Fruit fly (Drosophila melanogaster) whole organism, embryonic: Measurements from ENCODE around the gene PXo.
A peak's percentile ranks its signal among the peaks of the same experiment; 100 is the strongest.

ENCODE experiments used
- Antp ChIP-seq: fragments of 200-800 bp; sonication (Bioruptor generic); optimal IDR thresholded peaks from 3 replicates; lab custom pipeline; 2016; ENCODE audit warnings: missing biosample characterization, missing genetic modification characterization
- Asciz ChIP-seq: fragments of 200-800 bp; sonication (Bioruptor generic); optimal IDR thresholded peaks from 2 replicates; lab custom pipeline; 2017; ENCODE audit warnings: missing biosample characterization, mild to moderate bottlenecking, missing genetic modification characterization, missing genetic modification reagents
- Bgb ChIP-seq: fragments of 200-800 bp; sonication (Bioruptor generic); IDR thresholded peaks from 2 replicates; pipeline ENCODE4 v1.3.6; 2022; ENCODE audit warnings: missing biosample characterization, missing genetic modification characterization; ENCODE audit not compliant: partially characterized antibody
- CG11504 ChIP-seq: fragments of 200-800 bp; sonication (Bioruptor generic); optimal IDR thresholded peaks from 3 replicates; lab custom pipeline; 2019; ENCODE audit warnings: missing biosample characterization, mild to moderate bottlenecking, missing genetic modification characterization, moderate library complexity
- CG14014 ChIP-seq: fragments of 200-800 bp; sonication (Bioruptor generic); IDR thresholded peaks from 2 replicates; pipeline ENCODE4 v1.3.6; 2022; ENCODE audit warnings: missing biosample characterization, missing genetic modification characterization
- CG14050 ChIP-seq: fragments of 200-800 bp; sonication (Bioruptor generic); IDR thresholded peaks from 3 replicates; pipeline ENCODE4 v1.3.6; 2022; ENCODE audit warnings: missing biosample characterization, missing genetic modification characterization
- CG17328 ChIP-seq: fragments of 200-800 bp; sonication (Bioruptor generic); IDR thresholded peaks from 2 replicates; pipeline ENCODE4 v1.3.6; 2022; ENCODE audit warnings: missing biosample characterization, missing genetic modification characterization
- CG2129 ChIP-seq: fragments of 200-800 bp; sonication (Bioruptor generic); IDR thresholded peaks from 2 replicates; pipeline ENCODE4 v1.3.6; 2022; ENCODE audit warnings: missing biosample characterization, missing genetic modification characterization; ENCODE audit not compliant: partially characterized antibody
- CG31365 ChIP-seq: fragments of 200-800 bp; sonication (Bioruptor generic); optimal IDR thresholded peaks from 2 replicates; lab custom pipeline; 2018; ENCODE audit warnings: missing biosample characterization, mild to moderate bottlenecking, missing genetic modification characterization
- CG33557 ChIP-seq: fragments of 200-800 bp; sonication (Bioruptor generic); optimal IDR thresholded peaks from 2 replicates; lab custom pipeline; 2019; ENCODE audit warnings: missing biosample characterization, mild to moderate bottlenecking, missing genetic modification characterization, moderate library complexity
- CG42726 ChIP-seq: fragments of 200-800 bp; sonication (Bioruptor generic); IDR thresholded peaks from 2 replicates; pipeline ENCODE4 v1.3.6; 2022; ENCODE audit warnings: missing biosample characterization, missing genetic modification characterization; ENCODE audit not compliant: partially characterized antibody
- CG4360 ChIP-seq: fragments of 200-800 bp; sonication (Bioruptor generic); IDR thresholded peaks from 2 replicates; pipeline ENCODE4 v1.3.6; 2022; ENCODE audit warnings: missing biosample characterization, missing genetic modification characterization
- CG4730 ChIP-seq: fragments of 200-800 bp; sonication (Bioruptor generic); IDR thresholded peaks from 2 replicates; pipeline ENCODE4 v1.3.6; 2022; ENCODE audit warnings: missing biosample characterization, missing genetic modification characterization
- CG5180 ChIP-seq: fragments of 200-800 bp; sonication (Bioruptor generic); optimal IDR thresholded peaks from 3 replicates; lab custom pipeline; 2017; ENCODE audit warnings: missing biosample characterization, missing genetic modification characterization, mild to moderate bottlenecking, moderate library complexity, missing genetic modification reagents
- CG6272 ChIP-seq: fragments of 200-800 bp; sonication (Bioruptor generic); IDR thresholded peaks from 2 replicates; pipeline ENCODE4 v1.3.6; 2022; ENCODE audit warnings: missing biosample characterization, missing genetic modification characterization
- Dbx ChIP-seq: fragments of 200-800 bp; sonication (Bioruptor generic); IDR thresholded peaks from 3 replicates; pipeline ENCODE4 v1.3.6; 2022; ENCODE audit warnings: missing biosample characterization, missing genetic modification characterization
- Deaf1 ChIP-seq: fragments of 200-800 bp; optimal IDR thresholded peaks from 3 replicates; lab custom pipeline; 2019; ENCODE audit warnings: missing biosample characterization, mild to moderate bottlenecking, missing genetic modification characterization, moderate library complexity
- Drgx ChIP-seq: fragments of 200-800 bp; sonication (Bioruptor generic); IDR thresholded peaks from 2 replicates; pipeline ENCODE4 v1.3.6; 2022; ENCODE audit warnings: missing biosample characterization, missing genetic modification characterization
- E2f2 ChIP-seq: fragments of 200-800 bp; sonication (Bioruptor generic); IDR thresholded peaks from 2 replicates; pipeline ENCODE4 v1.3.6; 2022; ENCODE audit warnings: missing biosample characterization, missing genetic modification characterization
- Eip74EF ChIP-seq, 2 experiments: fragments of 200-800 bp in 1 of 2; fragments of >200 bp in 1 of 2; sonication (Bioruptor generic) in 1 of 2; optimal IDR thresholded peaks; 2 replicates each; lab custom pipeline; 2017 to 2019; ENCODE audit warnings: missing biosample characterization in 2 of 2, missing genetic modification characterization in 2 of 2, mild to moderate bottlenecking in 1 of 2, moderate library complexity in 1 of 2
- Ets97D ChIP-seq: fragments of 200-800 bp; sonication (Bioruptor generic); optimal IDR thresholded peaks from 3 replicates; lab custom pipeline; 2016; ENCODE audit warnings: missing biosample characterization, missing genetic modification characterization
- HLH54F ChIP-seq: fragments of 200-800 bp; sonication (Bioruptor generic); optimal IDR thresholded peaks from 3 replicates; lab custom pipeline; 2016; ENCODE audit warnings: missing biosample characterization, missing genetic modification characterization
- HLHmδ ChIP-seq: fragments of 200-800 bp; sonication (Bioruptor generic); optimal IDR thresholded peaks from 2 replicates; lab custom pipeline; 2018; ENCODE audit warnings: missing biosample characterization, mild to moderate bottlenecking, missing genetic modification characterization, moderate library complexity
- HmgD ChIP-seq: fragments of 200-800 bp; sonication (Bioruptor generic); optimal IDR thresholded peaks from 3 replicates; lab custom pipeline; 2016; ENCODE audit warnings: missing biosample characterization, missing genetic modification characterization
- Max ChIP-seq: fragments of 200-800 bp; sonication (Bioruptor generic); optimal IDR thresholded peaks from 2 replicates; lab custom pipeline; 2016; ENCODE audit warnings: missing biosample characterization, mild to moderate bottlenecking, missing genetic modification characterization
- Scr ChIP-seq: fragments of 200-800 bp; sonication (Bioruptor generic); IDR thresholded peaks from 2 replicates; pipeline ENCODE4 v1.3.6; 2022; ENCODE audit warnings: missing biosample characterization, missing genetic modification characterization; ENCODE audit not compliant: partially characterized antibody
- Sry-β ChIP-seq: fragments of 200-800 bp; sonication (Bioruptor generic); optimal IDR thresholded peaks from 2 replicates; lab custom pipeline; 2018; ENCODE audit warnings: missing biosample characterization, mild to moderate bottlenecking, missing genetic modification characterization, moderate library complexity
- aop ChIP-seq: fragments of 200-800 bp; sonication (Bioruptor generic); IDR thresholded peaks from 2 replicates; pipeline ENCODE4 v1.3.6; 2022; ENCODE audit warnings: missing biosample characterization, missing genetic modification characterization
- cg ChIP-seq: fragments of 200-800 bp; sonication (Bioruptor generic); optimal IDR thresholded peaks from 3 replicates; lab custom pipeline; 2019; ENCODE audit warnings: missing biosample characterization, mild to moderate bottlenecking, missing genetic modification characterization, moderate library complexity
- crol ChIP-seq: fragments of 200-800 bp; sonication (Bioruptor generic); IDR thresholded peaks from 2 replicates; pipeline ENCODE4 v1.3.6; 2022; ENCODE audit warnings: missing biosample characterization, missing genetic modification characterization
- dati ChIP-seq: fragments of 200-800 bp; sonication (Bioruptor generic); IDR thresholded peaks from 2 replicates; pipeline ENCODE4 v1.3.6; 2022; ENCODE audit warnings: missing biosample characterization, missing genetic modification characterization
- dm ChIP-seq: fragments of 200-800 bp; sonication (Bioruptor generic); optimal IDR thresholded peaks from 3 replicates; lab custom pipeline; 2016; ENCODE audit warnings: missing biosample characterization, missing genetic modification characterization
- dmrt99B ChIP-seq: fragments of 200-800 bp; sonication (Bioruptor generic); optimal IDR thresholded peaks from 2 replicates; lab custom pipeline; 2018; ENCODE audit warnings: missing biosample characterization, mild to moderate bottlenecking, missing genetic modification characterization, moderate library complexity
- eyg ChIP-seq: fragments of 200-800 bp; sonication (Bioruptor generic); optimal IDR thresholded peaks from 3 replicates; lab custom pipeline; 2016; ENCODE audit warnings: missing biosample characterization, missing genetic modification characterization
- fd3F ChIP-seq: fragments of 200-800 bp; sonication (Bioruptor generic); optimal IDR thresholded peaks from 2 replicates; lab custom pipeline; 2018; ENCODE audit warnings: missing biosample characterization, mild to moderate bottlenecking, missing genetic modification characterization, moderate library complexity
- fd96Cb ChIP-seq: fragments of 200-800 bp; sonication (Bioruptor generic); optimal IDR thresholded peaks from 2 replicates; lab custom pipeline; 2018; ENCODE audit warnings: missing biosample characterization, mild to moderate bottlenecking, missing genetic modification characterization, moderate library complexity
- ftz-f1 ChIP-seq: fragments of 200-800 bp; sonication (Bioruptor generic); optimal IDR thresholded peaks from 2 replicates; lab custom pipeline; 2016; ENCODE audit warnings: missing biosample characterization, missing genetic modification characterization
- gfzf ChIP-seq: fragments of 200-800 bp; sonication (Bioruptor generic); optimal IDR thresholded peaks from 2 replicates; lab custom pipeline; 2016; ENCODE audit warnings: missing biosample characterization, mild to moderate bottlenecking, missing genetic modification characterization, moderate library complexity
- grau ChIP-seq: fragments of 200-800 bp; optimal IDR thresholded peaks from 3 replicates; lab custom pipeline; 2019; ENCODE audit warnings: missing biosample characterization, mild to moderate bottlenecking, missing genetic modification characterization, moderate library complexity
- her ChIP-seq: fragments of 200-800 bp; sonication (Bioruptor generic); optimal IDR thresholded peaks from 2 replicates; lab custom pipeline; 2016; ENCODE audit warnings: missing biosample characterization, missing genetic modification characterization
- hth ChIP-seq: fragments of >200 bp; optimal IDR thresholded peaks from 2 replicates; lab custom pipeline; 2017; ENCODE audit warnings: inconsistent platforms
- inv ChIP-seq: fragments of 200-800 bp; sonication (Bioruptor generic); IDR thresholded peaks from 2 replicates; pipeline ENCODE4 v1.3.6; 2022; ENCODE audit warnings: missing biosample characterization, missing genetic modification characterization; ENCODE audit not compliant: partially characterized antibody
- onecut ChIP-seq: fragments of 200-800 bp; sonication (Bioruptor generic); IDR thresholded peaks from 2 replicates; pipeline ENCODE4 v1.3.6; 2022; ENCODE audit warnings: missing biosample characterization, missing genetic modification characterization
- pb ChIP-seq: fragments of 200-800 bp; sonication (Bioruptor generic); optimal IDR thresholded peaks from 3 replicates; lab custom pipeline; 2016; ENCODE audit warnings: missing biosample characterization, missing genetic modification characterization
- ranshi ChIP-seq: fragments of 200-800 bp; sonication (Bioruptor generic); IDR thresholded peaks from 2 replicates; pipeline ENCODE4 v1.3.6; 2022; ENCODE audit warnings: missing biosample characterization, missing genetic modification characterization
- slou ChIP-seq: fragments of 200-800 bp; sonication (Bioruptor generic); optimal IDR thresholded peaks from 3 replicates; lab custom pipeline; 2016; ENCODE audit warnings: missing biosample characterization, missing genetic modification characterization
- stc ChIP-seq: fragments of 200-800 bp; sonication (Bioruptor generic); IDR thresholded peaks from 2 replicates; pipeline ENCODE4 v1.3.6; 2022; ENCODE audit warnings: missing biosample characterization, missing genetic modification characterization
- tna ChIP-seq: fragments of 200-800 bp; sonication (Bioruptor generic); IDR thresholded peaks from 2 replicates; pipeline ENCODE4 v1.3.6; 2022; ENCODE audit warnings: missing biosample characterization, missing genetic modification characterization; ENCODE audit not compliant: partially characterized antibody
- vnd ChIP-seq: fragments of 200-800 bp; sonication (Bioruptor generic); IDR thresholded peaks from 3 replicates; pipeline ENCODE4 v1.3.6; 2022; ENCODE audit warnings: missing biosample characterization, missing genetic modification characterization; ENCODE audit not compliant: partially characterized antibody
- zfh2 ChIP-seq: fragments of 200-800 bp; sonication (Bioruptor generic); optimal IDR thresholded peaks from 2 replicates; lab custom pipeline; 2016; ENCODE audit warnings: missing biosample characterization, missing genetic modification characterization

Gene PXo

DNA sequence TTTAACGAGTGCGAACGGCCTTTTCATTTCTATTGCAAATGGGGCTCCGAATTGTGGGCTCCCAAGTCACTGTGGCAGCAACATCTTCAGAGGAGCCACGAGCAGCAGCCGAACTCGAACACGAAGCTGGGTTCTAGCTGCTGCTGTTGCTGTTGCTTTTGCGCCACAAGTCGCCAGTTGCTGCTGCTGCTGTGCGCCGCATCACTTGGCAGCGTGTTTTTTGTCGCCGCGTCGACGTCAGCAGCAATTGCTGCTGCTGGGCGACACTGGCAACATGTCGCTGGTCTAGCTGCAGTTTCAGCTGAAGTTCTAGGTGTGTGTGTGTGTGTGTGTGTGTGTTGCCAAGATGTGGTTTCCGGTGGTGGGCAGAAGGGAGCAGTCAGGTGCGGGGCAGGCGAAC is 31.4 kb upstream of the PXo start (continued):
- TF ChIP-seq Scr (no peak), CG4360 (no peak), CG5180 (peak; percentile 54), Dbx (GFP tag; lab: Robert Waterston, UW) (no peak), Bgb (GFP tag; lab: Robert Waterston, UW) (no peak), onecut (GFP tag; lab: Robert Waterston, UW) (no peak), Drgx (GFP tag; lab: Robert Waterston, UW) (0 out of 2 replicates have a peak, but pooled peaks have one; percentile 6), inv (no peak), Max (GFP tag; lab: Kevin White, UChicago) (no peak), ftz-f1 (GFP tag; lab: Kevin White, UChicago) (no peak), hth (no peak), dmrt99B (tag; lab: Kevin White, UChicago) (no peak), fd96Cb (tag; lab: Kevin White, UChicago) (no peak), zfh2 (no peak), fd3F (no peak), gfzf (GFP tag; lab: Kevin White, UChicago) (no peak), CG14014 (GFP tag; lab: Robert Waterston, UW) (no peak), CG6272 (GFP tag; lab: Robert Waterston, UW) (no peak), HLHmδ (GFP tag; lab: Kevin White, UChicago) (peak; percentile 19), cg (peak; percentile 8), vnd (GFP tag; lab: Robert Waterston, UW) (0 out of 3 replicates have a peak, but pooled peaks have one; percentile 26), Sry-β (GFP tag; lab: Kevin White, UChicago) (no peak), CG42726 (GFP tag; lab: Robert Waterston, UW) (no peak), eyg (GFP tag; lab: Kevin White, UChicago) (no peak), aop (GFP tag; lab: Robert Waterston, UW) (no peak), grau (no peak), CG2129 (no peak), HLH54F (GFP tag; lab: Kevin White, UChicago) (no peak), Ets97D (no peak), Eip74EF (GFP tag; optimal IDR thresholded peaks at IDR 0.05; lab: Kevin White, UChicago) (no peak), Deaf1 (peak; percentile 90), CG33557 (no peak), CG14050 (GFP tag; lab: Robert Waterston, UW) (no peak), tna (GFP tag; lab: Robert Waterston, UW) (no peak), dm (GFP tag; lab: Kevin White, UChicago) (no peak), CG4730 (GFP tag; lab: Robert Waterston, UW) (no peak), ranshi (GFP tag; lab: Robert Waterston, UW) (no peak), pb (GFP tag; lab: Kevin White, UChicago) (no peak), CG11504 (peak; percentile 98), HmgD (GFP tag; lab: Kevin White, UChicago) (no peak), her (no peak), stc (no peak), CG17328 (no peak), E2f2 (GFP tag; lab: Robert Waterston, UW) (no peak), slou (no peak), Asciz (GFP tag; lab: Kevin White, UChicago) (no peak), dati (GFP tag; lab: Robert Waterston, UW) (no peak), CG31365 (tag; lab: Kevin White, UChicago) (no peak), Antp (GFP tag; lab: Kevin White, UChicago) (no peak), crol (GFP tag; lab: Robert Waterston, UW) (0 out of 2 replicates have a peak, but pooled peaks have one; percentile 39)
